Fruit fly (Drosophila melanogaster) whole organism, embryonic: ENCODE results near the gene CG14961.

Experiments
- Antp ChIP-seq: fragments of 200-800 bp; sonication (Bioruptor generic); optimal IDR thresholded peaks from 3 replicates; lab custom pipeline; 2016; ENCODE audit warnings: missing biosample characterization, missing genetic modification characterization
- CG1024 ChIP-seq: fragments of 200-800 bp; sonication (Bioruptor generic); IDR thresholded peaks from 2 replicates; pipeline ENCODE4 v1.3.6; 2022; ENCODE audit warnings: missing biosample characterization, missing genetic modification characterization
- CG11695 ChIP-seq: fragments of 200-800 bp; sonication (Bioruptor generic); IDR thresholded peaks from 3 replicates; pipeline ENCODE4 v1.3.6; 2022; ENCODE audit warnings: missing biosample characterization, missing genetic modification characterization
- CG12104 ChIP-seq: fragments of 200-800 bp; sonication (Bioruptor generic); optimal IDR thresholded peaks from 3 replicates; lab custom pipeline; 2016; ENCODE audit warnings: missing biosample characterization, missing genetic modification characterization
- CG1233 ChIP-seq: fragments of 200-800 bp; sonication (Bioruptor generic); optimal IDR thresholded peaks from 4 replicates; lab custom pipeline; 2018; ENCODE audit warnings: missing biosample characterization, mild to moderate bottlenecking, missing genetic modification characterization
- CG13123 ChIP-seq: fragments of 200-800 bp; sonication (Bioruptor generic); optimal IDR thresholded peaks from 2 replicates; lab custom pipeline; 2016; ENCODE audit warnings: missing biosample characterization, missing genetic modification characterization
- CG16813 ChIP-seq: fragments of 200-800 bp; sonication (Bioruptor generic); IDR thresholded peaks from 3 replicates; pipeline ENCODE4 v1.3.6; 2022; ENCODE audit warnings: missing biosample characterization, missing genetic modification characterization; ENCODE audit not compliant: partially characterized antibody
- CG18476 ChIP-seq: fragments of 200-800 bp; sonication (Bioruptor generic); optimal IDR thresholded peaks from 2 replicates; lab custom pipeline; 2016; ENCODE audit warnings: missing biosample characterization, mild to moderate bottlenecking, missing genetic modification characterization
- CG3163 ChIP-seq: fragments of 200-800 bp; sonication (Bioruptor generic); optimal IDR thresholded peaks from 3 replicates; lab custom pipeline; 2016; ENCODE audit warnings: missing biosample characterization, missing genetic modification characterization
- CG34224 ChIP-seq: fragments of 200-800 bp; sonication (Bioruptor generic); IDR thresholded peaks from 3 replicates; pipeline ENCODE4 v1.3.6; 2022; ENCODE audit warnings: missing biosample characterization, missing genetic modification characterization; ENCODE audit not compliant: partially characterized antibody
- CG3838 ChIP-seq: fragments of 200-800 bp; sonication (Bioruptor generic); optimal IDR thresholded peaks from 3 replicates; lab custom pipeline; 2016; ENCODE audit warnings: missing biosample characterization, missing genetic modification characterization
- CG8089 ChIP-seq: fragments of 200-800 bp; sonication (Bioruptor generic); optimal IDR thresholded peaks from 3 replicates; lab custom pipeline; 2016; ENCODE audit warnings: missing biosample characterization, missing genetic modification characterization
- CG8944 ChIP-seq: fragments of 200-800 bp; sonication (Bioruptor generic); optimal IDR thresholded peaks from 3 replicates; lab custom pipeline; 2016; ENCODE audit warnings: missing biosample characterization, missing genetic modification characterization
- Dfd ChIP-seq, 2 experiments: fragments of >200 bp; optimal IDR thresholded peaks; 2 replicates each; lab custom pipeline; 2017; ENCODE audit warnings: missing biosample characterization in 2 of 2, missing genetic modification characterization in 2 of 2
- Dll ChIP-seq: fragments of 200-800 bp; sonication (Bioruptor generic); IDR thresholded peaks from 4 replicates; pipeline ENCODE4 v1.3.6; 2022; ENCODE audit warnings: missing biosample characterization, missing genetic modification characterization; ENCODE audit not compliant: partially characterized antibody
- Doc2 ChIP-seq: fragments of 200-800 bp; sonication (Bioruptor generic); IDR thresholded peaks from 2 replicates; pipeline ENCODE4 v1.3.6; 2022; ENCODE audit warnings: missing biosample characterization, missing genetic modification characterization
- Doc3 ChIP-seq: fragments of 200-800 bp; sonication (Bioruptor generic); IDR thresholded peaks from 3 replicates; pipeline ENCODE4 v1.3.6; 2022; ENCODE audit warnings: missing biosample characterization, missing genetic modification characterization; ENCODE audit not compliant: partially characterized antibody
- Drgx ChIP-seq: fragments of 200-800 bp; sonication (Bioruptor generic); IDR thresholded peaks from 2 replicates; pipeline ENCODE4 v1.3.6; 2022; ENCODE audit warnings: missing biosample characterization, missing genetic modification characterization
- Gug ChIP-seq: fragments of 200-800 bp; sonication (Bioruptor generic); IDR thresholded peaks from 4 replicates; pipeline ENCODE4 v1.3.6; 2022; ENCODE audit warnings: missing biosample characterization, missing genetic modification characterization
- HmgZ ChIP-seq: fragments of 200-800 bp; sonication (Bioruptor generic); optimal IDR thresholded peaks from 2 replicates; lab custom pipeline; 2018; ENCODE audit warnings: missing biosample characterization, mild to moderate bottlenecking, missing genetic modification characterization
- Mes4 ChIP-seq: fragments of 200-800 bp; sonication (Bioruptor generic); optimal IDR thresholded peaks from 2 replicates; lab custom pipeline; 2016; ENCODE audit warnings: missing biosample characterization, missing genetic modification characterization
- Myb ChIP-seq: fragments of 200-800 bp; sonication (Bioruptor generic); optimal IDR thresholded peaks from 2 replicates; lab custom pipeline; 2016; ENCODE audit warnings: missing biosample characterization, missing genetic modification characterization
- Opbp ChIP-seq: fragments of 200-800 bp; sonication (Bioruptor generic); IDR thresholded peaks from 3 replicates; pipeline ENCODE4 v1.3.6; 2022; ENCODE audit warnings: missing biosample characterization, missing genetic modification characterization; ENCODE audit not compliant: partially characterized antibody
- Rx ChIP-seq: fragments of 200-800 bp; sonication (Bioruptor generic); IDR thresholded peaks from 2 replicates; pipeline ENCODE4 v1.3.6; 2022; ENCODE audit warnings: missing biosample characterization, missing genetic modification characterization
- Scr ChIP-seq: fragments of 200-800 bp; sonication (Bioruptor generic); IDR thresholded peaks from 2 replicates; pipeline ENCODE4 v1.3.6; 2022; ENCODE audit warnings: missing biosample characterization, missing genetic modification characterization; ENCODE audit not compliant: partially characterized antibody
- amos ChIP-seq: fragments of 200-800 bp; sonication (Bioruptor generic); IDR thresholded peaks from 2 replicates; pipeline ENCODE4 v1.3.6; 2022; ENCODE audit warnings: missing biosample characterization, missing genetic modification characterization; ENCODE audit not compliant: partially characterized antibody
- ato ChIP-seq: fragments of 200-800 bp; sonication (Bioruptor generic); IDR thresholded peaks from 2 replicates; pipeline ENCODE4 v1.3.6; 2022; ENCODE audit warnings: missing biosample characterization, missing genetic modification characterization; ENCODE audit not compliant: partially characterized antibody
- bcd ChIP-seq: fragments of 200-800 bp; sonication (Bioruptor generic); optimal IDR thresholded peaks from 2 replicates; lab custom pipeline; 2017; ENCODE audit warnings: missing biosample characterization, mild to moderate bottlenecking, missing genetic modification characterization
- chif ChIP-seq, 2 experiments: fragments of 200-800 bp; sonication (Bioruptor generic); optimal IDR thresholded peaks; 3 replicates each; lab custom pipeline; 2016; ENCODE audit warnings: missing biosample characterization in 2 of 2, missing genetic modification characterization in 2 of 2
- dm ChIP-seq: fragments of 200-800 bp; sonication (Bioruptor generic); optimal IDR thresholded peaks from 3 replicates; lab custom pipeline; 2016; ENCODE audit warnings: missing biosample characterization, missing genetic modification characterization
- emc ChIP-seq: fragments of 200-800 bp; sonication (Bioruptor generic); optimal IDR thresholded peaks from 2 replicates; lab custom pipeline; 2016; ENCODE audit warnings: missing biosample characterization, missing genetic modification characterization
- exex ChIP-seq: fragments of 200-800 bp; sonication (Bioruptor generic); optimal IDR thresholded peaks from 4 replicates; lab custom pipeline; 2018; ENCODE audit warnings: missing biosample characterization, mild to moderate bottlenecking, missing genetic modification characterization, moderate library complexity
- fd96Cb ChIP-seq: fragments of 200-800 bp; sonication (Bioruptor generic); optimal IDR thresholded peaks from 2 replicates; lab custom pipeline; 2018; ENCODE audit warnings: missing biosample characterization, mild to moderate bottlenecking, missing genetic modification characterization, moderate library complexity
- fru ChIP-seq: fragments of >200 bp; optimal IDR thresholded peaks from 2 replicates; lab custom pipeline; 2017
- fu2 ChIP-seq: fragments of 200-800 bp; sonication (Bioruptor generic); optimal IDR thresholded peaks from 2 replicates; lab custom pipeline; 2016; ENCODE audit warnings: missing biosample characterization, missing genetic modification characterization
- grn ChIP-seq: fragments of 200-800 bp; sonication (Bioruptor generic); optimal IDR thresholded peaks from 3 replicates; lab custom pipeline; 2017; ENCODE audit warnings: missing biosample characterization, missing genetic modification characterization
- insv ChIP-seq, 2 experiments: fragments of 200-800 bp; sonication (Bioruptor generic); optimal IDR thresholded peaks; 3 replicates each; lab custom pipeline; 2016 to 2018; ENCODE audit warnings: missing biosample characterization in 2 of 2, missing genetic modification characterization in 2 of 2
- lola ChIP-seq, 3 experiments: fragments of >200 bp in 2 of 3; fragments of 200-800 bp in 1 of 3; sonication (Bioruptor generic) in 1 of 3; optimal IDR thresholded peaks; 2 replicates each; lab custom pipeline; 2017 to 2019; ENCODE audit warnings: missing biosample characterization in 3 of 3, missing genetic modification characterization in 3 of 3, mild to moderate bottlenecking in 1 of 3, moderate library complexity in 1 of 3
- nau ChIP-seq: fragments of 200-800 bp; sonication (Bioruptor generic); optimal IDR thresholded peaks from 3 replicates; lab custom pipeline; 2017; ENCODE audit warnings: missing biosample characterization, mild to moderate bottlenecking, missing genetic modification characterization, missing genetic modification reagents
- nmo ChIP-seq: fragments of 200-800 bp; sonication (Bioruptor generic); optimal IDR thresholded peaks from 2 replicates; lab custom pipeline; 2018; ENCODE audit warnings: missing biosample characterization, mild to moderate bottlenecking, missing genetic modification characterization, moderate library complexity
- pho ChIP-seq: fragments of 200-800 bp; sonication (Bioruptor generic); optimal IDR thresholded peaks from 2 replicates; lab custom pipeline; 2016; ENCODE audit warnings: missing biosample characterization, missing genetic modification characterization
- run ChIP-seq: fragments of 200-800 bp; sonication (Bioruptor generic); optimal IDR thresholded peaks from 3 replicates; lab custom pipeline; 2018; ENCODE audit warnings: missing biosample characterization, mild to moderate bottlenecking, missing genetic modification characterization
- sim ChIP-seq: fragments of 200-800 bp; sonication (Bioruptor generic); IDR thresholded peaks from 2 replicates; pipeline ENCODE4 v1.3.6; 2022; ENCODE audit warnings: missing biosample characterization, missing genetic modification characterization
- sug ChIP-seq: fragments of 200-800 bp; optimal IDR thresholded peaks from 2 replicates; lab custom pipeline; 2019; ENCODE audit warnings: missing biosample characterization, mild to moderate bottlenecking, missing genetic modification characterization, moderate library complexity
- tup ChIP-seq: fragments of 200-800 bp; sonication (Bioruptor generic); optimal IDR thresholded peaks from 2 replicates; lab custom pipeline; 2016; ENCODE audit warnings: missing biosample characterization, mild to moderate bottlenecking, missing genetic modification characterization, moderate library complexity
- tx ChIP-seq: fragments of 200-800 bp; sonication (Bioruptor generic); optimal IDR thresholded peaks from 2 replicates; lab custom pipeline; 2016; ENCODE audit warnings: missing biosample characterization, missing genetic modification characterization
- usp ChIP-seq: fragments of >200 bp; optimal IDR thresholded peaks from 2 replicates; lab custom pipeline; 2017; ENCODE audit warnings: missing biosample characterization, missing genetic modification characterization
- vvl ChIP-seq: fragments of 200-800 bp; sonication (Bioruptor generic); IDR thresholded peaks from 2 replicates; pipeline ENCODE4 v1.3.6; 2022; ENCODE audit warnings: missing biosample characterization, missing genetic modification characterization
- wdn ChIP-seq: fragments of 200-800 bp; sonication (Bioruptor generic); IDR thresholded peaks from 2 replicates; pipeline ENCODE4 v1.3.6; 2022; ENCODE audit warnings: missing biosample characterization, missing genetic modification characterization
- zen ChIP-seq: fragments of 200-800 bp; sonication (Bioruptor generic); optimal IDR thresholded peaks from 3 replicates; lab custom pipeline; 2018; ENCODE audit warnings: missing biosample characterization, mild to moderate bottlenecking, missing genetic modification characterization, moderate library complexity
- zfh1 ChIP-seq: fragments of 200-800 bp; sonication (Bioruptor generic); IDR thresholded peaks from 3 replicates; pipeline ENCODE4 v1.3.6; 2022; ENCODE audit warnings: missing biosample characterization, missing genetic modification characterization

CG14961 gene

dm6 chr3L:3305430-3305829 is 24.4 kb upstream of the CG14961 start (continued):
- TF ChIP-seq CG1233 (no peak), HmgZ (tag; lab: Kevin White, UChicago) (peak; percentile 28), fd96Cb (tag; lab: Kevin White, UChicago) (peak; percentile 42), ato (GFP tag; lab: Robert Waterston, UW) (no peak), emc (GFP tag; lab: Kevin White, UChicago) (no peak), Dll (GFP tag; lab: Robert Waterston, UW) (no peak), run (tag; lab: Kevin White, UChicago) (no peak), zfh1 (GFP tag; lab: Robert Waterston, UW) (peak; percentile 45; the same call in 1 of the 3 replicates), CG11695 (GFP tag; lab: Robert Waterston, UW) (0 out of 3 replicates have a peak, but pooled peaks have one; percentile 11), exex (tag; lab: Kevin White, UChicago) (no peak), CG13123 (peak; percentile 24), amos (GFP tag; lab: Robert Waterston, UW) (no peak), bcd (GFP tag; lab: Kevin White, UChicago) (no peak), Scr (no peak), insv (GFP tag; optimal IDR thresholded peaks at IDR 0.05; lab: Kevin White, UChicago) (no peak), nmo (GFP tag; lab: Kevin White, UChicago) (peak; percentile 8), CG3838 (GFP tag; lab: Kevin White, UChicago) (peak; percentile 0), Rx (GFP tag; lab: Robert Waterston, UW) (no peak), Myb (GFP tag; lab: Kevin White, UChicago) (no peak), pho (GFP tag; lab: Kevin White, UChicago) (peak; percentile 30), CG8944 (peak; percentile 42), nau (GFP tag; lab: Kevin White, UChicago) (peak; percentile 63), zen (no peak), sim (GFP tag; lab: Robert Waterston, UW) (no peak), grn (GFP tag; lab: Kevin White, UChicago) (peak; percentile 13), CG12104 (GFP tag; lab: Kevin White, UChicago) (peak; percentile 3), chif (GFP tag; optimal IDR thresholded peaks at IDR 0.05; lab: Kevin White, UChicago) (peak in 1 of 2 experiments; percentile 27), CG16813 (GFP tag; lab: Robert Waterston, UW) (no peak), CG1024 (GFP tag; lab: Robert Waterston, UW) (no peak), fu2 (GFP tag; lab: Kevin White, UChicago) (no peak), Opbp (GFP tag; lab: Robert Waterston, UW) (no peak), sug (tag; lab: Kevin White, UChicago) (no peak), usp (GFP tag; lab: Kevin White, UChicago) (no peak), CG34224 (GFP tag; lab: Robert Waterston, UW) (no peak), dm (GFP tag; lab: Kevin White, UChicago) (no peak), Dfd (GFP tag; optimal IDR thresholded peaks at IDR 0.05; lab: Kevin White, UChicago) (no peak), vvl (GFP tag; lab: Robert Waterston, UW) (peak; percentile 51; the same call in 1 of the 2 replicates), Drgx (GFP tag; lab: Robert Waterston, UW) (no peak), CG3163 (GFP tag; lab: Kevin White, UChicago) (peak; percentile 13), Doc3 (GFP tag; lab: Robert Waterston, UW) (no peak), Antp (GFP tag; lab: Kevin White, UChicago) (no peak), wdn (GFP tag; lab: Robert Waterston, UW) (no peak), tup (GFP tag; lab: Kevin White, UChicago) (no peak), CG18476 (no peak), Gug (GFP tag; lab: Robert Waterston, UW) (no peak), lola (GFP tag; optimal IDR thresholded peaks at IDR 0.05; lab: Kevin White, UChicago) (peak in 1 of 3 experiments; percentile 49), Mes4 (GFP tag; lab: Kevin White, UChicago) (peak; percentile 52), tx (GFP tag; lab: Kevin White, UChicago) (peak; percentile 7), fru (lab: Kevin White, UChicago) (no peak), CG8089 (peak; percentile 49), Doc2 (no peak)
